1 fruit fly cellular context compared by ENCODE assay signal in the genomic region with DNA sequence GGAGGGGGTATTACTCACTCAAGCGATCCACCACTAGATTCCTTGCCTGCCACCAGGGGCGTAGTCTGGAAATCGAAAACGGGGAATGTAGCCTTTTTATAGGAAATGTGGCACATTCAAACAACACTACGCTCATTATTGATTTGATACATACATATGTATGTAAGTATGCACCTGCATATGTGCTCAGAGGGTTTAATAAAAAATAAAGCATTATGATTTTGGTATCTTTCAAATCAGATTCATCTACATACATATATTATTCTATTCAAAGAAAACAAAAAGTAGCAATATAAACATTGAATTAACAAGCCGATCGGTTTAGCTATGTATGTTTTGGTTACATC.
TF ChIP-seq lines count a peak whose summit lies in the region.

No protein-coding gene starts in this region.

TF ChIP-seq in whole organism, embryonic, 481 proteins besides CTCF, POLR2A, EP300 and RAD21 (continued from another document and continues in another):
- TF ChIP-seq danr (GFP tag; IDR thresholded peaks at IDR 0.05; lab: Robert Waterston, UW) (no peak), sens (GFP tag; lab: Kevin White, UChicago) (peak; percentile 85), ase (GFP tag; IDR thresholded peaks at IDR 0.05; lab: Robert Waterston, UW) (peak; percentile 34; the same call in 1 of the 3 replicates), CG1832 (GFP tag; optimal IDR thresholded peaks at IDR 0.05; lab: Kevin White, UChicago) (no peak), GATAe (GFP tag; conservative IDR thresholded peaks at IDR 0.05; lab: Robert Waterston, UW) (no peak), MTF-1 (GFP tag; optimal IDR thresholded peaks at IDR 0.05; lab: Kevin White, UChicago; ENCODE audit: borderline replicate concordance) (no peak), CG14710 (tag; optimal IDR thresholded peaks at IDR 0.05; lab: Kevin White, UChicago) (peak; percentile 35), crp (GFP tag; optimal IDR thresholded peaks at IDR 0.05; lab: Kevin White, UChicago) (no peak), hth (optimal IDR thresholded peaks at IDR 0.05; lab: Kevin White, UChicago) (no peak), nmo (GFP tag; optimal IDR thresholded peaks at IDR 0.05; lab: Kevin White, UChicago) (no peak), sug (tag; optimal IDR thresholded peaks at IDR 0.05; lab: Kevin White, UChicago) (no peak), zfh2 (GFP tag; optimal IDR thresholded peaks at IDR 0.05; lab: Kevin White, UChicago) (no peak), bigmax (GFP tag; optimal IDR thresholded peaks at IDR 0.05; lab: Kevin White, UChicago) (no peak), CG43689 (GFP tag; IDR thresholded peaks at IDR 0.05; lab: Robert Waterston, UW) (no peak), gsb-n (tag; optimal IDR thresholded peaks at IDR 0.05; lab: Kevin White, UChicago) (peak; percentile 16), Dp (GFP tag; optimal IDR thresholded peaks at IDR 0.05; lab: Kevin White, UChicago) (no peak), Myb (GFP tag; optimal IDR thresholded peaks at IDR 0.05; lab: Kevin White, UChicago) (no peak), Jarid2 (GFP tag; optimal IDR thresholded peaks at IDR 0.05; lab: Kevin White, UChicago) (no peak), esg (GFP tag; conservative IDR thresholded peaks at IDR 0.05; lab: Robert Waterston, UW) (no peak), CG1792 (GFP tag; optimal IDR thresholded peaks at IDR 0.05; lab: Kevin White, UChicago) (no peak), CG14667 (GFP tag; IDR thresholded peaks at IDR 0.05; lab: Robert Waterston, UW) (no peak), CG30020 (tag; optimal IDR thresholded peaks at IDR 0.05; lab: Kevin White, UChicago) (no peak), Hr78 (GFP tag; optimal IDR thresholded peaks at IDR 0.05; lab: Kevin White, UChicago) (no peak), Hmx (GFP tag; optimal IDR thresholded peaks at IDR 0.05; lab: Kevin White, UChicago) (no peak), CG8944 (GFP tag; optimal IDR thresholded peaks at IDR 0.05; lab: Kevin White, UChicago) (no peak), CG6254 (GFP tag; optimal IDR thresholded peaks at IDR 0.05; lab: Kevin White, UChicago) (peak; percentile 45), CG10565 (GFP tag; optimal IDR thresholded peaks at IDR 0.05; lab: Kevin White, UChicago) (no peak), CG30431 (GFP tag; optimal IDR thresholded peaks at IDR 0.05; lab: Kevin White, UChicago) (no peak), CG2889 (GFP tag; IDR thresholded peaks at IDR 0.05; lab: Robert Waterston, UW) (no peak), Lpt (GFP tag; optimal IDR thresholded peaks at IDR 0.05; lab: Kevin White, UChicago) (no peak), CG7987 (GFP tag; optimal IDR thresholded peaks at IDR 0.05; lab: Kevin White, UChicago) (no peak), CG3407 (GFP tag; optimal IDR thresholded peaks at IDR 0.05; lab: Kevin White, UChicago) (no peak), fu2 (GFP tag; optimal IDR thresholded peaks at IDR 0.05; lab: Kevin White, UChicago) (no peak), CG1233 (GFP tag; optimal IDR thresholded peaks at IDR 0.05; lab: Kevin White, UChicago) (no peak), CG8359 (GFP tag; optimal IDR thresholded peaks at IDR 0.05; lab: Kevin White, UChicago; ENCODE audit: borderline replicate concordance) (no peak), pnt (GFP tag; optimal IDR thresholded peaks at IDR 0.05; lab: Kevin White, UChicago) (peak; percentile 2), CG12104 (GFP tag; optimal IDR thresholded peaks at IDR 0.05; lab: Kevin White, UChicago) (no peak), prd (optimal IDR thresholded peaks at IDR 0.05; lab: Kevin White, UChicago) (no peak), prd (GFP tag; IDR thresholded peaks at IDR 0.05; lab: Robert Waterston, UW) (peak; percentile 42; the same call in 1 of the 3 replicates), vfl (GFP tag; optimal IDR thresholded peaks at IDR 0.05; lab: Kevin White, UChicago) (no peak), CG4424 (GFP tag; optimal IDR thresholded peaks at IDR 0.05; lab: Kevin White, UChicago) (peak; percentile 7), ara (GFP tag; IDR thresholded peaks at IDR 0.05; lab: Robert Waterston, UW) (0 out of 2 replicates have a peak, but pooled peaks have one; percentile 33), lab (GFP tag; optimal IDR thresholded peaks at IDR 0.05; lab: Kevin White, UChicago) (no peak), stwl (tag; optimal IDR thresholded peaks at IDR 0.05; lab: Kevin White, UChicago) (no peak), toy (GFP tag; IDR thresholded peaks at IDR 0.05; lab: Robert Waterston, UW) (no peak), CG4328 (GFP tag; optimal IDR thresholded peaks at IDR 0.05; lab: Kevin White, UChicago) (no peak), CG17385 (GFP tag; optimal IDR thresholded peaks at IDR 0.05; lab: Kevin White, UChicago) (no peak), kni (GFP tag; optimal IDR thresholded peaks at IDR 0.05; lab: Kevin White, UChicago) (no peak), CG12391 (tag; optimal IDR thresholded peaks at IDR 0.05; lab: Kevin White, UChicago) (no peak), nau (GFP tag; optimal IDR thresholded peaks at IDR 0.05; lab: Kevin White, UChicago) (no peak), sqz (GFP tag; optimal IDR thresholded peaks at IDR 0.05; lab: Kevin White, UChicago) (no peak), ash1 (GFP tag; optimal IDR thresholded peaks at IDR 0.05; lab: Kevin White, UChicago) (no peak), tin (GFP tag; optimal IDR thresholded peaks at IDR 0.05; lab: Kevin White, UChicago) (peak; percentile 30), CG3995 (GFP tag; optimal IDR thresholded peaks at IDR 0.05; lab: Kevin White, UChicago) (no peak), hb (GFP tag; IDR thresholded peaks at IDR 0.05; lab: Robert Waterston, UW; ENCODE audit: partially characterized antibody) (no peak), phol (tag; optimal IDR thresholded peaks at IDR 0.05; lab: Kevin White, UChicago) (peak; percentile 42), jing (GFP tag; optimal IDR thresholded peaks at IDR 0.05; lab: Kevin White, UChicago) (no peak), Bteb2 (GFP tag; optimal IDR thresholded peaks at IDR 0.05; lab: Kevin White, UChicago) (no peak), CoRest (tag; optimal IDR thresholded peaks at IDR 0.05; lab: Kevin White, UChicago) (no peak), Chrac-16 (GFP tag; optimal IDR thresholded peaks at IDR 0.05; lab: Kevin White, UChicago) (no peak), CG33213 (GFP tag; optimal IDR thresholded peaks at IDR 0.05; lab: Kevin White, UChicago) (no peak), CG32767 (GFP tag; IDR thresholded peaks at IDR 0.05; lab: Robert Waterston, UW) (no peak), lola (GFP tag; optimal IDR thresholded peaks at IDR 0.05; lab: Kevin White, UChicago) (peak in 1 of 3 experiments; percentile 16), CG1647 (GFP tag; optimal IDR thresholded peaks at IDR 0.05; lab: Kevin White, UChicago) (no peak), CG4820 (GFP tag; optimal IDR thresholded peaks at IDR 0.05; lab: Kevin White, UChicago) (no peak), CG4730 (GFP tag; IDR thresholded peaks at IDR 0.05; lab: Robert Waterston, UW) (no peak), CG10979 (tag; optimal IDR thresholded peaks at IDR 0.05; lab: Kevin White, UChicago) (peak; percentile 45), CG8388 (GFP tag; optimal IDR thresholded peaks at IDR 0.05; lab: Kevin White, UChicago) (no peak), slou (GFP tag; optimal IDR thresholded peaks at IDR 0.05; lab: Kevin White, UChicago) (no peak), Sin3A (optimal IDR thresholded peaks at IDR 0.05; lab: Kevin White, UChicago) (no peak), CG9876 (GFP tag; optimal IDR thresholded peaks at IDR 0.05; lab: Kevin White, UChicago) (no peak), CG17829 (tag; optimal IDR thresholded peaks at IDR 0.05; lab: Kevin White, UChicago) (peak; percentile 27), Fer3 (tag; optimal IDR thresholded peaks at IDR 0.05; lab: Kevin White, UChicago) (peak; percentile 4), CG7357 (GFP tag; IDR thresholded peaks at IDR 0.05; lab: Robert Waterston, UW) (0 out of 3 replicates have a peak, but pooled peaks have one; percentile 27), CG6683 (GFP tag; optimal IDR thresholded peaks at IDR 0.05; lab: Kevin White, UChicago) (no peak), fd96Cb (tag; optimal IDR thresholded peaks at IDR 0.05; lab: Kevin White, UChicago) (peak; percentile 45), CG7556 (GFP tag; optimal IDR thresholded peaks at IDR 0.05; lab: Kevin White, UChicago) (no peak), HmgZ (tag; optimal IDR thresholded peaks at IDR 0.05; lab: Kevin White, UChicago) (no peak), salm (tag; optimal IDR thresholded peaks at IDR 0.05; lab: Kevin White, UChicago) (no peak), D (optimal IDR thresholded peaks at IDR 0.05; lab: Kevin White, UChicago) (no peak), D (GFP tag; optimal IDR thresholded peaks at IDR 0.05; lab: Kevin White, UChicago) (peak; percentile 44), sisA (GFP tag; IDR thresholded peaks at IDR 0.05; lab: Robert Waterston, UW) (0 out of 2 replicates have a peak, but pooled peaks have one; percentile 18), Dbx (GFP tag; IDR thresholded peaks at IDR 0.05; lab: Robert Waterston, UW) (no peak), CG10462 (GFP tag; optimal IDR thresholded peaks at IDR 0.05; lab: Kevin White, UChicago) (no peak), CG2678 (tag; optimal IDR thresholded peaks at IDR 0.05; lab: Kevin White, UChicago) (peak; percentile 3), stc (GFP tag; IDR thresholded peaks at IDR 0.05; lab: Robert Waterston, UW) (0 out of 2 replicates have a peak, but pooled peaks have one; percentile 24), amos (GFP tag; IDR thresholded peaks at IDR 0.05; lab: Robert Waterston, UW; ENCODE audit: partially characterized antibody) (no peak), CG17361 (GFP tag; IDR thresholded peaks at IDR 0.05; lab: Robert Waterston, UW) (peak; percentile 61; the same call in 2 of the 3 replicates), CG15269 (tag; optimal IDR thresholded peaks at IDR 0.05; lab: Kevin White, UChicago) (no peak), CG32772 (GFP tag; IDR thresholded peaks at IDR 0.05; lab: Robert Waterston, UW) (0 out of 2 replicates have a peak, but pooled peaks have one; percentile 7), Poxn (GFP tag; IDR thresholded peaks at IDR 0.05; lab: Robert Waterston, UW) (no peak), Hsf (GFP tag; optimal IDR thresholded peaks at IDR 0.05; lab: Kevin White, UChicago) (peak; percentile 3), CG17328 (GFP tag; IDR thresholded peaks at IDR 0.05; lab: Robert Waterston, UW) (no peak), crc (GFP tag; optimal IDR thresholded peaks at IDR 0.05; lab: Kevin White, UChicago) (no peak), C15 (GFP tag; IDR thresholded peaks at IDR 0.05; lab: Robert Waterston, UW) (no peak), Dad (GFP tag; optimal IDR thresholded peaks at IDR 0.05; lab: Kevin White, UChicago) (peak; percentile 61), CG4854 (GFP tag; optimal IDR thresholded peaks at IDR 0.05; lab: Kevin White, UChicago) (no peak), Hmr (GFP tag; optimal IDR thresholded peaks at IDR 0.05; lab: Kevin White, UChicago) (no peak), fd64A (GFP tag; optimal IDR thresholded peaks at IDR 0.05; lab: Kevin White, UChicago) (no peak), CG12155 (GFP tag; optimal IDR thresholded peaks at IDR 0.05; lab: Kevin White, UChicago) (no peak), Kr (GFP tag; optimal IDR thresholded peaks at IDR 0.05; lab: Kevin White, UChicago) (no peak), gem (tag; optimal IDR thresholded peaks at IDR 0.05; lab: Kevin White, UChicago) (peak; percentile 61), Ptx1 (GFP tag; IDR thresholded peaks at IDR 0.05; lab: Robert Waterston, UW) (peak; percentile 49), Gug (GFP tag; IDR thresholded peaks at IDR 0.05; lab: Robert Waterston, UW) (0 out of 4 replicates have a peak, but pooled peaks have one; percentile 28), Bdp1 (GFP tag; optimal IDR thresholded peaks at IDR 0.05; lab: Kevin White, UChicago) (no peak), Hr3 (GFP tag; optimal IDR thresholded peaks at IDR 0.05; lab: Kevin White, UChicago) (no peak), CG16815 (GFP tag; optimal IDR thresholded peaks at IDR 0.05; lab: Kevin White, UChicago) (no peak), CG10274 (GFP tag; optimal IDR thresholded peaks at IDR 0.05; lab: Kevin White, UChicago) (no peak), lmd (GFP tag; IDR thresholded peaks at IDR 0.05; lab: Robert Waterston, UW) (0 out of 2 replicates have a peak, but pooled peaks have one; percentile 20), D19A (tag; optimal IDR thresholded peaks at IDR 0.05; lab: Kevin White, UChicago) (peak; percentile 36), ham (GFP tag; IDR thresholded peaks at IDR 0.05; lab: Robert Waterston, UW) (no peak), row (GFP tag; IDR thresholded peaks at IDR 0.05; lab: Robert Waterston, UW) (0 out of 3 replicates have a peak, but pooled peaks have one; percentile 11), CG10654 (GFP tag; optimal IDR thresholded peaks at IDR 0.05; lab: Kevin White, UChicago) (no peak), Sox100B (GFP tag; optimal IDR thresholded peaks at IDR 0.05; lab: Kevin White, UChicago) (peak; percentile 34), Vsx1 (GFP tag; optimal IDR thresholded peaks at IDR 0.05; lab: Kevin White, UChicago) (no peak), Fer1 (GFP tag; optimal IDR thresholded peaks at IDR 0.05; lab: Kevin White, UChicago) (no peak), CG8290 (GFP tag; optimal IDR thresholded peaks at IDR 0.05; lab: Kevin White, UChicago) (no peak), CG8290 (tag; optimal IDR thresholded peaks at IDR 0.05; lab: Kevin White, UChicago) (no peak), luna (GFP tag; optimal IDR thresholded peaks at IDR 0.05; lab: Kevin White, UChicago) (no peak), her (GFP tag; optimal IDR thresholded peaks at IDR 0.05; lab: Kevin White, UChicago) (no peak), CG18599 (GFP tag; optimal IDR thresholded peaks at IDR 0.05; lab: Kevin White, UChicago) (no peak), NFAT (GFP tag; IDR thresholded peaks at IDR 0.05; lab: Robert Waterston, UW) (no peak), sens-2 (GFP tag; IDR thresholded peaks at IDR 0.05; lab: Robert Waterston, UW) (no peak), CG15601 (tag; optimal IDR thresholded peaks at IDR 0.05; lab: Kevin White, UChicago) (no peak), pho (GFP tag; optimal IDR thresholded peaks at IDR 0.05; lab: Kevin White, UChicago) (no peak), CG17359 (tag; optimal IDR thresholded peaks at IDR 0.05; lab: Kevin White, UChicago) (peak; percentile 62), mam (GFP tag; optimal IDR thresholded peaks at IDR 0.05; lab: Kevin White, UChicago) (peak; percentile 12), NK7.1 (GFP tag; optimal IDR thresholded peaks at IDR 0.05; lab: Kevin White, UChicago) (no peak), CG13775 (GFP tag; optimal IDR thresholded peaks at IDR 0.05; lab: Kevin White, UChicago) (no peak), Blimp-1 (GFP tag; optimal IDR thresholded peaks at IDR 0.05; lab: Kevin White, UChicago) (peak; percentile 44), trh (GFP tag; optimal IDR thresholded peaks at IDR 0.05; lab: Kevin White, UChicago) (no peak), CG14014 (GFP tag; IDR thresholded peaks at IDR 0.05; lab: Robert Waterston, UW) (peak; percentile 35; the same call in 1 of the 2 replicates)
